Worm (Caenorhabditis elegans): Measurements from ENCODE around the gene sri-37.
"Not testable (repeated sequence)": the region's sequence is repeated elsewhere in the genome, so short reads cannot be mapped to it uniquely, and the experiment has no call there.

Gene sri-37

ce11 chrII:2600931-2601330 is 28.4 kb upstream of the sri-37 start:
- no peak for TF ChIP-seq mab-5 (tag; optimal IDR thresholded peaks at IDR 0.05)
- TF ChIP-seq nhr-23 (tag; optimal IDR thresholded peaks at IDR 0.05): no peak
- no peak for TF ChIP-seq zag-1 (tag; optimal IDR thresholded peaks at IDR 0.05)
- TF ChIP-seq nhr-11 (tag; optimal IDR thresholded peaks at IDR 0.05): no peak
- TF ChIP-seq sem-4 (tag; optimal IDR thresholded peaks at IDR 0.05): no peak
- no peak for TF ChIP-seq F13H6.1 (tag; optimal IDR thresholded peaks at IDR 0.05)
- TF ChIP-seq aly-2 (tag; optimal IDR thresholded peaks at IDR 0.05): no peak
- no peak for TF ChIP-seq mbf-1 (tag; optimal IDR thresholded peaks at IDR 0.05)
- TF ChIP-seq sma-9 (GFP tag; optimal IDR thresholded peaks at IDR 0.05): no peak
- TF ChIP-seq sma-9 (tag; optimal IDR thresholded peaks at IDR 0.05): no peak
- TF ChIP-seq snpc-4 (tag; optimal IDR thresholded peaks at IDR 0.05): no peak
- TF ChIP-seq nhr-21 (tag; optimal IDR thresholded peaks at IDR 0.05): no peak
- TF ChIP-seq ztf-4 (tag; optimal IDR thresholded peaks at IDR 0.05): no peak

- no peak for TF ChIP-seq nhr-21 (tag; optimal IDR thresholded peaks at IDR 0.05)
- TF ChIP-seq nhr-23 (tag; optimal IDR thresholded peaks at IDR 0.05): no peak
These were observed 24.1 kb upstream of the sri-37 start, which contains the start of gene sri-77 for ce11 chrII:2605319-2605718. Gene sri-77, minus strand, starts transcription at chrII:2605419.

ce11 chrII:2610202-2610912 is 19.0 kb upstream of the sri-37 start, which contains the start of gene sri-38:
Gene sri-38, plus strand, starts transcription at chrII:2610862.
- TF ChIP-seq peb-1 (tag; optimal IDR thresholded peaks at IDR 0.05): no peak
- no peak for TF ChIP-seq ceh-82 (tag; optimal IDR thresholded peaks at IDR 0.05)
- TF ChIP-seq ztf-11 (tag; optimal IDR thresholded peaks at IDR 0.05): no peak
- TF ChIP-seq unc-55 (GFP tag; optimal IDR thresholded peaks at IDR 0.05): no peak
- TF ChIP-seq lsy-2 (tag; optimal IDR thresholded peaks at IDR 0.05): no peak
- TF ChIP-seq blmp-1 (tag; optimal IDR thresholded peaks at IDR 0.05; ENCODE audit: insufficient read depth): no peak
- peak; percentile 49 for TF ChIP-seq crh-2 (tag; optimal IDR thresholded peaks at IDR 0.05)
- peak; percentile 95 for TF ChIP-seq fos-1 (tag; optimal IDR thresholded peaks at IDR 0.05)
- TF ChIP-seq nhr-21 (tag; optimal IDR thresholded peaks at IDR 0.05): no peak
- no peak for TF ChIP-seq ZK546.5 (tag; optimal IDR thresholded peaks at IDR 0.05)
- no peak for TF ChIP-seq dmd-4 (tag; optimal IDR thresholded peaks at IDR 0.05)

ce11 chrII:2611009-2611408 is 18.4 kb upstream of the sri-37 start:
- TF ChIP-seq unc-62 (GFP tag; optimal IDR thresholded peaks at IDR 0.05) (no peak), crh-2 (tag; optimal IDR thresholded peaks at IDR 0.05) (no peak), Y55F3AM.14 (GFP tag; optimal IDR thresholded peaks at IDR 0.05) (no peak), ama-1 (optimal IDR thresholded peaks at IDR 0.05) (no peak)

ce11 chrII:2612278-2612677 is 17.1 kb upstream of the sri-37 start, which contains the start of gene D2062.13:
Gene D2062.13, plus strand, starts transcription at chrII:2612578.
- TF ChIP-seq gmeb-1, lsy-2, lin-39 (tag; optimal IDR thresholded peaks at IDR 0.05): not testable (repeated sequence)

ce11 chrII:2616634-2617033 is 12.7 kb upstream of the sri-37 start, which contains the start of gene msrp-5:
Gene msrp-5, plus strand, starts transcription at chrII:2616934.
- not testable (repeated sequence) for TF ChIP-seq sma-3 (GFP tag; optimal IDR thresholded peaks at IDR 0.05); nhr-77 (tag; optimal IDR thresholded peaks at IDR 0.05); mdl-1 (tag; optimal IDR thresholded peaks at IDR 0.05)

ce11 chrII:2619148-2619547 is 10.2 kb upstream of the sri-37 start, which contains the start of gene msrp-6:
Gene msrp-6, plus strand, starts transcription at chrII:2619448.
- not testable (repeated sequence) for TF ChIP-seq lin-11, unc-39, lsy-2 (tag; optimal IDR thresholded peaks at IDR 0.05)

Measured in whole organism, L2 larva.